Fruit fly (Drosophila melanogaster) whole organism, embryonic: ENCODE data around the gene CG42847.

Source experiments
- Atf3 ChIP-seq: fragments of 200-800 bp; sonication (Bioruptor generic); optimal IDR thresholded peaks from 3 replicates; lab custom pipeline; 2016; ENCODE audit warnings: missing biosample characterization, missing genetic modification characterization
- BEAF-32 ChIP-seq: fragments of 200-800 bp; sonication (Bioruptor generic); optimal IDR thresholded peaks from 3 replicates; lab custom pipeline; 2017; ENCODE audit warnings: missing biosample characterization, missing genetic modification characterization, mild to moderate bottlenecking, moderate library complexity, missing genetic modification reagents
- BtbVII ChIP-seq: fragments of 200-800 bp; sonication (Bioruptor generic); optimal IDR thresholded peaks from 3 replicates; lab custom pipeline; 2017; ENCODE audit warnings: missing biosample characterization, mild to moderate bottlenecking, missing genetic modification characterization
- CG1233 ChIP-seq: fragments of 200-800 bp; sonication (Bioruptor generic); optimal IDR thresholded peaks from 4 replicates; lab custom pipeline; 2018; ENCODE audit warnings: missing biosample characterization, mild to moderate bottlenecking, missing genetic modification characterization
- CG14441 ChIP-seq: fragments of 200-800 bp; sonication (Bioruptor generic); IDR thresholded peaks from 2 replicates; pipeline ENCODE4 v1.3.6; 2022; ENCODE audit warnings: missing biosample characterization, missing genetic modification characterization
- CG15601 ChIP-seq: fragments of 200-800 bp; sonication (Bioruptor generic); optimal IDR thresholded peaks from 3 replicates; lab custom pipeline; 2019; ENCODE audit warnings: missing biosample characterization, mild to moderate bottlenecking, missing genetic modification characterization, moderate library complexity
- CG1602 ChIP-seq: fragments of 200-800 bp; sonication (Bioruptor generic); optimal IDR thresholded peaks from 3 replicates; lab custom pipeline; 2016; ENCODE audit warnings: missing biosample characterization, missing genetic modification characterization
- CG17328 ChIP-seq: fragments of 200-800 bp; sonication (Bioruptor generic); IDR thresholded peaks from 2 replicates; pipeline ENCODE4 v1.3.6; 2022; ENCODE audit warnings: missing biosample characterization, missing genetic modification characterization
- CG17359 ChIP-seq: fragments of 200-800 bp; sonication (Bioruptor generic); optimal IDR thresholded peaks from 3 replicates; lab custom pipeline; 2018; ENCODE audit warnings: missing biosample characterization, mild to moderate bottlenecking, missing genetic modification characterization, moderate library complexity
- CG1792 ChIP-seq: fragments of 200-800 bp; sonication (Bioruptor generic); optimal IDR thresholded peaks from 2 replicates; lab custom pipeline; 2016; ENCODE audit warnings: missing biosample characterization, missing genetic modification characterization
- CG31224 ChIP-seq: fragments of 200-800 bp; sonication (Bioruptor generic); IDR thresholded peaks from 2 replicates; pipeline ENCODE4 v1.3.6; 2022; ENCODE audit warnings: missing biosample characterization, missing genetic modification characterization
- CG3847 ChIP-seq: fragments of 200-800 bp; sonication (Bioruptor generic); IDR thresholded peaks from 2 replicates; pipeline ENCODE4 v1.3.6; 2022; ENCODE audit warnings: missing biosample characterization, missing genetic modification characterization
- CG4360 ChIP-seq: fragments of 200-800 bp; sonication (Bioruptor generic); IDR thresholded peaks from 2 replicates; pipeline ENCODE4 v1.3.6; 2022; ENCODE audit warnings: missing biosample characterization, missing genetic modification characterization
- CG43689 ChIP-seq: fragments of 200-800 bp; sonication (Bioruptor generic); IDR thresholded peaks from 2 replicates; pipeline ENCODE4 v1.3.6; 2022; ENCODE audit warnings: missing biosample characterization, missing genetic modification characterization
- CG4617 ChIP-seq: fragments of 200-800 bp; sonication (Bioruptor generic); optimal IDR thresholded peaks from 3 replicates; lab custom pipeline; 2016; ENCODE audit warnings: missing biosample characterization, missing genetic modification characterization, borderline replicate concordance
- CG7357 ChIP-seq: fragments of 200-800 bp; sonication (Bioruptor generic); IDR thresholded peaks from 3 replicates; pipeline ENCODE4 v1.3.6; 2022; ENCODE audit warnings: missing biosample characterization, missing genetic modification characterization
- CG9727 ChIP-seq: fragments of 200-800 bp; sonication (Bioruptor generic); optimal IDR thresholded peaks from 3 replicates; lab custom pipeline; 2017; ENCODE audit warnings: missing biosample characterization, mild to moderate bottlenecking, missing genetic modification characterization
- CG9876 ChIP-seq: fragments of 200-800 bp; sonication (Bioruptor generic); optimal IDR thresholded peaks from 2 replicates; lab custom pipeline; 2016; ENCODE audit warnings: missing biosample characterization, missing genetic modification characterization
- CTCF ChIP-seq: fragments of 200-800 bp; sonication (Bioruptor generic); optimal IDR thresholded peaks from 2 replicates; lab custom pipeline; 2017; ENCODE audit warnings: missing biosample characterization, mild to moderate bottlenecking, missing genetic modification characterization, moderate library complexity
- D19B ChIP-seq: fragments of 200-800 bp; sonication (Bioruptor generic); optimal IDR thresholded peaks from 2 replicates; lab custom pipeline; 2017; ENCODE audit warnings: missing biosample characterization, mild to moderate bottlenecking, missing genetic modification characterization
- Dbx ChIP-seq: fragments of 200-800 bp; sonication (Bioruptor generic); IDR thresholded peaks from 3 replicates; pipeline ENCODE4 v1.3.6; 2022; ENCODE audit warnings: missing biosample characterization, missing genetic modification characterization
- Dek ChIP-seq: fragments of 200-800 bp; sonication (Bioruptor generic); optimal IDR thresholded peaks from 3 replicates; lab custom pipeline; 2019; ENCODE audit warnings: missing biosample characterization, mild to moderate bottlenecking, missing genetic modification characterization, moderate library complexity
- Doc2 ChIP-seq: fragments of 200-800 bp; sonication (Bioruptor generic); IDR thresholded peaks from 2 replicates; pipeline ENCODE4 v1.3.6; 2022; ENCODE audit warnings: missing biosample characterization, missing genetic modification characterization
- HLHmδ ChIP-seq: fragments of 200-800 bp; sonication (Bioruptor generic); optimal IDR thresholded peaks from 2 replicates; lab custom pipeline; 2018; ENCODE audit warnings: missing biosample characterization, mild to moderate bottlenecking, missing genetic modification characterization, moderate library complexity
- HmgZ ChIP-seq: fragments of 200-800 bp; sonication (Bioruptor generic); optimal IDR thresholded peaks from 2 replicates; lab custom pipeline; 2018; ENCODE audit warnings: missing biosample characterization, mild to moderate bottlenecking, missing genetic modification characterization
- Hmx ChIP-seq: fragments of 200-800 bp; sonication (Bioruptor generic); optimal IDR thresholded peaks from 2 replicates; lab custom pipeline; 2016; ENCODE audit warnings: missing biosample characterization, missing genetic modification characterization
- Hr3 ChIP-seq: fragments of 200-800 bp; sonication (Bioruptor generic); optimal IDR thresholded peaks from 3 replicates; lab custom pipeline; 2016; ENCODE audit warnings: missing biosample characterization, missing genetic modification characterization
- MTF-1 ChIP-seq: fragments of 200-800 bp; sonication (Bioruptor generic); optimal IDR thresholded peaks from 2 replicates; lab custom pipeline; 2018; ENCODE audit warnings: missing biosample characterization, mild to moderate bottlenecking, missing genetic modification characterization, borderline replicate concordance
- Mad ChIP-seq: fragments of 200-800 bp; sonication (Bioruptor generic); optimal IDR thresholded peaks from 2 replicates; lab custom pipeline; 2016; ENCODE audit warnings: missing biosample characterization, missing genetic modification characterization
- Mes4 ChIP-seq: fragments of 200-800 bp; sonication (Bioruptor generic); optimal IDR thresholded peaks from 2 replicates; lab custom pipeline; 2016; ENCODE audit warnings: missing biosample characterization, missing genetic modification characterization
- Ravus ChIP-seq: fragments of 200-800 bp; sonication (Bioruptor generic); IDR thresholded peaks from 2 replicates; pipeline ENCODE4 v1.3.6; 2022; ENCODE audit warnings: missing biosample characterization, missing genetic modification characterization
- Rfx ChIP-seq: fragments of 200-800 bp; sonication (Bioruptor generic); IDR thresholded peaks from 2 replicates; pipeline ENCODE4 v1.3.6; 2022; ENCODE audit warnings: missing biosample characterization, missing genetic modification characterization
- Tbp ChIP-seq: fragments of >200 bp; optimal IDR thresholded peaks from 2 replicates; lab custom pipeline; 2018; ENCODE audit warnings: missing biosample characterization, missing genetic modification characterization
- ap ChIP-seq: fragments of 200-800 bp; sonication (Bioruptor generic); IDR thresholded peaks from 2 replicates; pipeline ENCODE4 v1.3.6; 2022; ENCODE audit warnings: missing biosample characterization, missing genetic modification characterization
- btn ChIP-seq: fragments of 200-800 bp; sonication (Bioruptor generic); optimal IDR thresholded peaks from 2 replicates; lab custom pipeline; 2016; ENCODE audit warnings: missing biosample characterization, missing genetic modification characterization
- chinmo ChIP-seq: fragments of 200-800 bp; sonication (Bioruptor generic); IDR thresholded peaks from 4 replicates; pipeline ENCODE4 v1.3.6; 2022; ENCODE audit warnings: missing biosample characterization, missing genetic modification characterization; ENCODE audit not compliant: partially characterized antibody
- crc ChIP-seq: fragments of 200-800 bp; sonication (Bioruptor generic); optimal IDR thresholded peaks from 2 replicates; lab custom pipeline; 2016; ENCODE audit warnings: missing biosample characterization, missing genetic modification characterization
- gfzf ChIP-seq: fragments of 200-800 bp; sonication (Bioruptor generic); optimal IDR thresholded peaks from 2 replicates; lab custom pipeline; 2016; ENCODE audit warnings: missing biosample characterization, mild to moderate bottlenecking, missing genetic modification characterization, moderate library complexity
- grau ChIP-seq: fragments of 200-800 bp; optimal IDR thresholded peaks from 3 replicates; lab custom pipeline; 2019; ENCODE audit warnings: missing biosample characterization, mild to moderate bottlenecking, missing genetic modification characterization, moderate library complexity
- gro ChIP-seq: fragments of 200-800 bp; sonication (Bioruptor generic); optimal IDR thresholded peaks from 2 replicates; lab custom pipeline; 2016; ENCODE audit warnings: missing biosample characterization, missing genetic modification characterization
- inv ChIP-seq: fragments of 200-800 bp; sonication (Bioruptor generic); IDR thresholded peaks from 2 replicates; pipeline ENCODE4 v1.3.6; 2022; ENCODE audit warnings: missing biosample characterization, missing genetic modification characterization; ENCODE audit not compliant: partially characterized antibody
- kni ChIP-seq: fragments of 200-800 bp; sonication (Bioruptor generic); optimal IDR thresholded peaks from 3 replicates; lab custom pipeline; 2017; ENCODE audit warnings: mild to moderate bottlenecking, missing biosample characterization, missing genetic modification reagents, missing genetic modification characterization
- lab ChIP-seq: fragments of 200-800 bp; sonication (Bioruptor generic); optimal IDR thresholded peaks from 3 replicates; lab custom pipeline; 2017; ENCODE audit warnings: missing biosample characterization, missing genetic modification characterization, mild to moderate bottlenecking, moderate library complexity, missing genetic modification reagents
- nerfin-1 ChIP-seq: fragments of 200-800 bp; sonication (Bioruptor generic); optimal IDR thresholded peaks from 3 replicates; lab custom pipeline; 2019; ENCODE audit warnings: missing biosample characterization, mild to moderate bottlenecking, missing genetic modification characterization, moderate library complexity
- nmo ChIP-seq: fragments of 200-800 bp; sonication (Bioruptor generic); optimal IDR thresholded peaks from 2 replicates; lab custom pipeline; 2018; ENCODE audit warnings: missing biosample characterization, mild to moderate bottlenecking, missing genetic modification characterization, moderate library complexity
- oc ChIP-seq: fragments of 200-800 bp; sonication (Bioruptor generic); optimal IDR thresholded peaks from 2 replicates; lab custom pipeline; 2018; ENCODE audit warnings: missing biosample characterization, mild to moderate bottlenecking, missing genetic modification characterization, moderate library complexity
- pros ChIP-seq: fragments of 200-800 bp; sonication (Bioruptor generic); optimal IDR thresholded peaks from 3 replicates; lab custom pipeline; 2019; ENCODE audit warnings: missing biosample characterization, mild to moderate bottlenecking, missing genetic modification characterization, moderate library complexity
- trem ChIP-seq: fragments of 200-800 bp; optimal IDR thresholded peaks from 3 replicates; lab custom pipeline; 2019; ENCODE audit warnings: missing biosample characterization, mild to moderate bottlenecking, missing genetic modification characterization, moderate library complexity
- trh ChIP-seq: fragments of 200-800 bp; sonication (Bioruptor generic); optimal IDR thresholded peaks from 2 replicates; lab custom pipeline; 2016; ENCODE audit warnings: missing biosample characterization, missing genetic modification characterization
- tup ChIP-seq: fragments of 200-800 bp; sonication (Bioruptor generic); optimal IDR thresholded peaks from 2 replicates; lab custom pipeline; 2016; ENCODE audit warnings: missing biosample characterization, mild to moderate bottlenecking, missing genetic modification characterization, moderate library complexity
- unpg ChIP-seq: fragments of 200-800 bp; sonication (Bioruptor generic); optimal IDR thresholded peaks from 3 replicates; lab custom pipeline; 2018; ENCODE audit warnings: missing biosample characterization, mild to moderate bottlenecking, missing genetic modification characterization, moderate library complexity
- zen2 ChIP-seq: fragments of 200-800 bp; sonication (Bioruptor generic); IDR thresholded peaks from 3 replicates; pipeline ENCODE4 v1.3.6; 2022; ENCODE audit warnings: missing biosample characterization, missing genetic modification characterization; ENCODE audit not compliant: partially characterized antibody

Gene CG42847

dm6 chr2L:9437216-9437715 is 9.6 kb downstream of the CG42847 start, which contains the start of gene numb (continued):
- TF ChIP-seq CG1602 (GFP tag; lab: Kevin White, UChicago) (no peak), Mad (GFP tag; lab: Kevin White, UChicago) (no peak), CG4617 (GFP tag; lab: Kevin White, UChicago) (no peak), grau (peak; percentile 16), Tbp (no peak), ap (no peak), HmgZ (tag; lab: Kevin White, UChicago) (no peak), CG14441 (GFP tag; lab: Robert Waterston, UW) (no peak), btn (GFP tag; lab: Kevin White, UChicago) (no peak), CG9876 (GFP tag; lab: Kevin White, UChicago) (no peak), MTF-1 (GFP tag; lab: Kevin White, UChicago) (no peak), inv (GFP tag; lab: Robert Waterston, UW) (no peak), CG1233 (GFP tag; lab: Kevin White, UChicago) (no peak), CG31224 (GFP tag; lab: Robert Waterston, UW) (no peak), Dek (no peak), Rfx (GFP tag; lab: Robert Waterston, UW) (peak; percentile 26; the same call in 1 of the 2 replicates), tup (no peak), gfzf (GFP tag; lab: Kevin White, UChicago) (no peak), lab (GFP tag; lab: Kevin White, UChicago) (peak; percentile 52), Mes4 (GFP tag; lab: Kevin White, UChicago) (no peak), nmo (no peak), HLHmδ (GFP tag; lab: Kevin White, UChicago) (no peak), CG43689 (GFP tag; lab: Robert Waterston, UW) (no peak), zen2 (GFP tag; lab: Robert Waterston, UW) (0 out of 3 replicates have a peak, but pooled peaks have one; percentile 16), trh (GFP tag; lab: Kevin White, UChicago) (no peak), pros (GFP tag; lab: Kevin White, UChicago) (no peak), Hr3 (GFP tag; lab: Kevin White, UChicago) (no peak), CG7357 (no peak), nerfin-1 (tag; lab: Kevin White, UChicago) (no peak), oc (no peak), BEAF-32 (GFP tag; lab: Kevin White, UChicago) (no peak), chinmo (GFP tag; lab: Robert Waterston, UW) (0 out of 4 replicates have a peak, but pooled peaks have one; percentile 69), Ravus (GFP tag; lab: Robert Waterston, UW) (no peak), gro (GFP tag; lab: Kevin White, UChicago) (peak; percentile 11), crc (GFP tag; lab: Kevin White, UChicago) (no peak), CG17328 (GFP tag; lab: Robert Waterston, UW) (no peak), CG15601 (tag; lab: Kevin White, UChicago) (no peak), unpg (no peak), Dbx (GFP tag; lab: Robert Waterston, UW) (peak; percentile 67; the same call in 1 of the 3 replicates), CG3847 (GFP tag; lab: Robert Waterston, UW) (no peak), BtbVII (GFP tag; lab: Kevin White, UChicago) (no peak), trem (no peak), Atf3 (no peak), CG4360 (no peak), CG17359 (tag; lab: Kevin White, UChicago) (no peak), CTCF (GFP tag; lab: Kevin White, UChicago) (no peak), Doc2 (GFP tag; lab: Robert Waterston, UW) (no peak), CG9727 (no peak), kni (no peak), D19B (no peak), Hmx (GFP tag; lab: Kevin White, UChicago) (no peak), CG1792 (GFP tag; lab: Kevin White, UChicago) (no peak)
